Worm (Caenorhabditis elegans) whole organism, L4/young adult: ENCODE results near the gene vab-19.

Experiments used
- W03F9.2 ChIP-seq: fragments of 150-350 bp; optimal IDR thresholded peaks from 2 replicates; lab custom pipeline; 2014; ENCODE audit warnings: missing biosample characterization, missing genetic modification characterization
- dao-5 ChIP-seq: sonication (generic microtip); optimal IDR thresholded peaks from 2 replicates; lab custom pipeline; 2016; ENCODE audit warnings: missing genotype, missing genetic modification characterization, moderate library complexity, missing compliant biosample characterization
- him-1 ChIP-seq: sonication (generic microtip); optimal IDR thresholded peaks from 2 replicates; lab custom pipeline; 2016; ENCODE audit warnings: missing genotype, missing genetic modification reagents, missing genetic modification characterization, missing compliant biosample characterization

The vab-19 gene

DNA sequence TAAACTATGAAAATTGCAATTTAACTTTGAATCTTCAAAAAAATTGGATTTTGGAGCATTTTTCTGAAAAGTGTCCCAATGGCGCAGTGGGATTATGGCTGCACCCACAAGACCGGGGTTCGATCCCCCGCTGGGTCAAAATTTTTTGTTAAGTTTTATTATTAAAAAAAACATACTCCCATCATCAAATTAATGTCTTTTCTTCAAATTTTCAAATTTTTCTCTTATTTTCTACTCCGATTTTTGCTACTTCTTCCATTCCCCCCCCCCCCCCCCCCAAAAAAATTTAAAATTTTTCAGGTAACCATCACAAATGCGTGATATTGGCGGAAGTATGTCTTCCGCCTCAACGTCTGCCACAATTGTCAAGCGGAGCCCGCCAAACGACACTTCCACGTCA, at the start of gene vab-19:
TSS of gene vab-19 (plus strand) at position 301 of the 400 bp plus-strand sequence.
- no peak for TF ChIP-seq him-1 (tag; lab: Kevin White, UChicago)
- no peak for TF ChIP-seq W03F9.2 (tag; lab: Kevin White, UChicago)
- no peak for TF ChIP-seq dao-5 (tag; lab: Kevin White, UChicago)

DNA sequence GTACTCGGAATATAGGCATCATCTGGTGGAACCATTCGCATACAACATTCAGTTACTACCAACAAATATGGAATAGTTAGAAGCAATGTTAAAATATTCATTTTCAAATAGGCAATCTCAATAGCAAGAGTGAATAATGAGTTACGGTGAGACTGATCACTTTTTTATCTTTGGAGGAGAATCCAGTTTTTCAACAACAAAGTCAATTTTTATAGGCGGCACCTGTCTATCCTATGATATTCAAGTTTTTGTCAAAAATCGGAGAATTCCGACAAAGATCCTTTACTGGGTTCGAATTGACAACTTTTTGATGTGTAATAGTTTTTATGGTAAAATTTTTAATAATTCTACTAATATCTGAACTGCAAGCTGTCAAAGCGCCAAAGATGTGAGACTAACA, 49.3 kb upstream of the vab-19 start, which contains the start of gene F16G10.11:
TSS of gene F16G10.11 (minus strand) at position 101 of the 400 bp plus-strand sequence.
- no peak for TF ChIP-seq W03F9.2 (tag; lab: Kevin White, UChicago)
- TF ChIP-seq him-1 (tag; lab: Kevin White, UChicago) = no peak
- no peak for TF ChIP-seq dao-5 (tag; lab: Kevin White, UChicago)

DNA sequence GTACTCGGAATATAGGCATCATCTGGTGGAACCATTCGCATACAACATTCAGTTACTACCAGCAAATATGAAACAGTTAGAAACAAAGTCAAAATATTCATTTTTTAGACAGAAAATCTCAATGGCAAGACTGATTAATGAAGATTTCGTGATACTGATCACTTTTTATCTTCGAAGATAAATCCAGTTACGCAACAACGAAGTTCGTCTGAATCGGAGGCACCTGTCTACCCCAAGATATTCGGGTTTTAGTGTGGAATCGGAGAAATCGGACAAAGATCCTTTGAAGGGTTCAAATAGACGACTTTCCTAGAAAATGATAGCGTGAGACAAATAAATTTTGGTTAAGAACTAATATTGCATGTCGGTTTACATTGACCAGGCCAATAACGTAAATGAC, 47.2 kb upstream of the vab-19 start, which contains the start of gene F16G10.13:
TSS of gene F16G10.13 (minus strand) at position 101 of the 400 bp plus-strand sequence.
- TF ChIP-seq him-1 (tag; lab: Kevin White, UChicago) = no peak
- TF ChIP-seq dao-5 (tag; lab: Kevin White, UChicago) = no peak
- no peak for TF ChIP-seq W03F9.2 (tag; lab: Kevin White, UChicago)

ce11 chrII:2398884-2399283, 44.2 kb upstream of the vab-19 start, which contains the start of gene F16G10.14:
F16G10.14 (minus strand) TSS chrII:2398984.
- TF ChIP-seq W03F9.2 (tag; lab: Kevin White, UChicago) = no peak
- no peak for TF ChIP-seq him-1 (tag; lab: Kevin White, UChicago)

DNA sequence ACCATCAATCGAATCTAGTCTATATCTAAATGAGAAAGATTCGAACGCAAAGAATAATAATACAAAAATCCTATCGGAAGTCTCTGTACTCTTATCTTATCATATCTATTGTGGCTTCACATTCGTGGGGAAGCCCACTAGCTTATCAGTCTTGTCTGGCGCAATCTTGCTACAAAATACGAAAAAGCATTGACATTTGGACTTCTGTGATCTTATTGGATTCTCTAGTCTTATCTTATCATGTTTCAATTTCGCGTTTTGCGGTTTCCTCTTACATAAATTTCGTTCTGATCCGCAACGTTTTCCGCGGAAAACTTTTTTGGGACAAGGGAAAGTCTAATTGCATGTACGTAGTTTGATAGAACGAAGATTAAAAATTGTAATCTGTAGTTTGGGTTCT, 43.3 kb upstream of the vab-19 start:
- TF ChIP-seq dao-5 (tag; lab: Kevin White, UChicago) (no peak), W03F9.2 (tag; lab: Kevin White, UChicago) (no peak), him-1 (tag; lab: Kevin White, UChicago) (no peak)

- no peak for TF ChIP-seq him-1 (tag; lab: Kevin White, UChicago)
- TF ChIP-seq W03F9.2 (tag; lab: Kevin White, UChicago) = no peak
Measured at ce11 chrII:2403984-2404383, 39.1 kb upstream of the vab-19 start, which contains the start of gene F16G10.1. F16G10.1 (plus strand) TSS chrII:2404284.

ce11 chrII:2411093-2411492, 32.0 kb upstream of the vab-19 start:
- TF ChIP-seq W03F9.2 (tag; lab: Kevin White, UChicago) (no peak), him-1 (tag; lab: Kevin White, UChicago) (no peak), dao-5 (tag; lab: Kevin White, UChicago) (no peak)

- TF ChIP-seq him-1 (tag; lab: Kevin White, UChicago) (no peak), dao-5 (tag; lab: Kevin White, UChicago) (no peak), W03F9.2 (tag; lab: Kevin White, UChicago) (no peak)
Measured at ce11 chrII:2411555-2411954, 31.5 kb upstream of the vab-19 start.

- TF ChIP-seq him-1 (tag; lab: Kevin White, UChicago) = no peak
- no peak for TF ChIP-seq W03F9.2 (tag; lab: Kevin White, UChicago)
- TF ChIP-seq dao-5 (tag; lab: Kevin White, UChicago) = no peak
Measured at ce11 chrII:2412649-2413048, 30.4 kb upstream of the vab-19 start, which contains the start of gene fbxa-182. fbxa-182 (minus strand) TSS chrII:2412749.

DNA sequence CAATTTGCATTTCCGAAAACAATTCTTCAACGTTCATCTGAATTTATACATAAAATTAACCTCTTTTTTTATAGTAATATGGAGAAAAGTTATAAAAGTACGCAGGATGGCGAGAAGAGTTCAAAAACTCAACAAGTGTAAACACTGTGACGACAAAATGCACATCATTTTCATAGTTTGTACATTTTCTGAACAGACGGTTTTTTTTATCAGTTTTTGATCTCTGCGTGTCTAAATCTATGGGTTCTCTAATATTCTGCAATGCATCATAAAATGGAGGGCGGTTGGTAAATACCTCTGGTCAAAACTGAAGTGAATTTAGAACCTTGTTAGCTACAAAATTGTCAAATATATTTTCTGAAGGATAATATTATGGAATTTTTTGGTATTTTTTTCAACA, 27.6 kb upstream of the vab-19 start, which contains the start of gene fbxa-4:
TSS of gene fbxa-4 (minus strand) at position 93 of the 400 bp plus-strand sequence.
- TF ChIP-seq him-1 (tag; lab: Kevin White, UChicago) = no peak
- TF ChIP-seq W03F9.2 (tag; lab: Kevin White, UChicago) = no peak
- TF ChIP-seq dao-5 (tag; lab: Kevin White, UChicago) = no peak

ce11 chrII:2417889-2418288, 25.2 kb upstream of the vab-19 start, which contains the start of the genes F42G2.5 and F42G2.7:
F42G2.5 (minus strand) TSS chrII:2417989.
F42G2.7 (plus strand) TSS chrII:2418158.
- TF ChIP-seq W03F9.2 (tag; lab: Kevin White, UChicago) = no peak
- TF ChIP-seq dao-5 (tag; lab: Kevin White, UChicago) = no peak
- TF ChIP-seq him-1 (tag; lab: Kevin White, UChicago) = no peak

ce11 chrII:2418836-2419235, 24.2 kb upstream of the vab-19 start, which contains the start of gene fbxc-20:
fbxc-20 (plus strand) TSS chrII:2419136.
- TF ChIP-seq dao-5 (tag; lab: Kevin White, UChicago) = no peak

DNA sequence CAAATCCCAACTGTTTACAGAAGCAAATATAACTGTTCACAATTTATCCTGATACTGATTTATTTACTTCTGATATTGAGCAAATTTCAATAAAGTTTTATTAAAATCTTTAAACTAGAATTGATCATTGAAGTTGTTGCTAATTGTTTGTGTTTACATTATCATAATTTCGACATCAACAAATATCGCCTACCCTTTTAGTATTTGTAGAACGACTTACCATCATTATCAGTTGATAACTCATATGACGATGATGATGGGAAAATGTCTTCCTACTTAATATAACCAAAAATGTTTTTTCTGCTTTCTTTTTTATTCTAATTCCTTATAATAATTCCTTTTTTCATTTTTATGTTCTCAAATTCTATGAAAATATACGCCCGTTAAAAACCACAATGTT, 22.4 kb upstream of the vab-19 start:
- TF ChIP-seq dao-5 (tag; lab: Kevin White, UChicago) (no peak), W03F9.2 (tag; lab: Kevin White, UChicago) (no peak), him-1 (tag; lab: Kevin White, UChicago) (no peak)

ce11 chrII:2421185-2421584, 21.9 kb upstream of the vab-19 start:
- no peak for TF ChIP-seq W03F9.2 (tag; lab: Kevin White, UChicago)
- no peak for TF ChIP-seq dao-5 (tag; lab: Kevin White, UChicago)
- TF ChIP-seq him-1 (tag; lab: Kevin White, UChicago) = no peak
